Worm (Caenorhabditis elegans) whole organism, young adult: ENCODE measurements around the gene srz-29.
"Not testable (repeated sequence)": the region's sequence is repeated elsewhere in the genome, so short reads cannot be mapped to it uniquely, and the experiment has no call there.

Source experiments
- B0261.1 ChIP-seq: sonication (generic microtip); optimal IDR thresholded peaks from 2 replicates; lab custom pipeline; 2016; ENCODE audit warnings: mild to moderate bottlenecking, missing genetic modification characterization, moderate library complexity, missing compliant biosample characterization
- F10E7.11 ChIP-seq: sonication (generic microtip); optimal IDR thresholded peaks from 2 replicates; lab custom pipeline; 2017; ENCODE audit warnings: mild to moderate bottlenecking, missing genetic modification characterization, moderate library complexity, missing compliant biosample characterization
- F33H1.4 ChIP-seq: fragments of 200-800 bp; sonication (Bioruptor generic); IDR thresholded peaks from 2 replicates; pipeline ENCODE4 v1.3.6; 2022; ENCODE audit warnings: missing genetic modification reagents, missing genetic modification characterization, missing compliant biosample characterization
- F55B11.4 ChIP-seq: sonication (generic microtip); optimal IDR thresholded peaks from 2 replicates; lab custom pipeline; 2016; ENCODE audit warnings: missing compliant biosample characterization, missing genetic modification characterization, borderline replicate concordance; ENCODE audit not compliant: insufficient read depth
- Y79H2A.3 ChIP-seq: fragments of 200-800 bp; sonication (Bioruptor generic); conservative IDR thresholded peaks from 2 replicates; pipeline ENCODE4 v1.3.6; 2022; ENCODE audit warnings: missing genetic modification reagents, missing genetic modification characterization, missing compliant biosample characterization
- ama-1 ChIP-seq, 3 experiments: fragments of 150-350 bp in 1 of 3; sonication (generic microtip) in 2 of 3; optimal IDR thresholded peaks; 2 replicates each; lab custom pipeline; 2014 to 2018; ENCODE audit warnings: missing biosample characterization in 2 of 3, missing genetic modification characterization in 2 of 3, missing genetic modification reagents in 2 of 3
- attf-6 ChIP-seq: fragments of 200-800 bp; sonication (Bioruptor generic); IDR thresholded peaks from 2 replicates; pipeline ENCODE4 v1.3.6; 2022; ENCODE audit warnings: missing genetic modification reagents, missing genetic modification characterization, missing compliant biosample characterization
- cebp-2 ChIP-seq: fragments of 200-800 bp; sonication (Bioruptor generic); IDR thresholded peaks from 2 replicates; pipeline ENCODE4 v1.3.6; 2022; ENCODE audit warnings: missing genetic modification characterization, missing compliant biosample characterization
- ceh-100 ChIP-seq: fragments of 200-800 bp; sonication (Bioruptor generic); IDR thresholded peaks from 2 replicates; pipeline ENCODE4 v1.3.6; 2022; ENCODE audit warnings: missing genetic modification reagents, missing genetic modification characterization, missing compliant biosample characterization
- ekl-4 ChIP-seq: fragments of 200-800 bp; sonication (Bioruptor generic); IDR thresholded peaks from 2 replicates; pipeline ENCODE4 v1.3.6; 2022; ENCODE audit warnings: missing genetic modification reagents, missing genetic modification characterization, missing compliant biosample characterization
- hmg-1.2 ChIP-seq: fragments of 200-800 bp; sonication (Bioruptor generic); IDR thresholded peaks from 2 replicates; pipeline ENCODE4 v1.3.6; 2022; ENCODE audit warnings: missing genetic modification reagents, missing genetic modification characterization, missing compliant biosample characterization
- lir-1 ChIP-seq: fragments of 200-800 bp; sonication (Bioruptor generic); conservative IDR thresholded peaks from 2 replicates; pipeline ENCODE4 v1.3.6; 2022; ENCODE audit warnings: missing genetic modification reagents, missing genetic modification characterization, missing compliant biosample characterization
- lsl-1 ChIP-seq: fragments of 200-800 bp; sonication (Bioruptor generic); optimal IDR thresholded peaks from 2 replicates; lab custom pipeline; 2018; ENCODE audit warnings: mild to moderate bottlenecking, missing genetic modification characterization, moderate library complexity, missing compliant biosample characterization
- madf-6 ChIP-seq: fragments of 200-800 bp; sonication (Bioruptor generic); IDR thresholded peaks from 2 replicates; pipeline ENCODE4 v1.3.6; 2022; ENCODE audit warnings: missing genetic modification reagents, missing genetic modification characterization, missing compliant biosample characterization
- mcd-1 ChIP-seq: fragments of 200-800 bp; sonication (Bioruptor generic); IDR thresholded peaks from 2 replicates; pipeline ENCODE4 v1.3.6; 2022; ENCODE audit warnings: missing genetic modification reagents, missing genetic modification characterization, missing compliant biosample characterization
- nfya-1 ChIP-seq: sonication (generic microtip); optimal IDR thresholded peaks from 2 replicates; lab custom pipeline; 2017; ENCODE audit warnings: antibody characterized with exemption, missing compliant biosample characterization, missing genetic modification characterization, borderline replicate concordance; ENCODE audit not compliant: insufficient read depth
- pbrm-1 ChIP-seq: fragments of 200-800 bp; sonication (Bioruptor generic); IDR thresholded peaks from 2 replicates; pipeline ENCODE4 v1.3.6; 2022; ENCODE audit warnings: missing genetic modification reagents, missing genetic modification characterization, missing compliant biosample characterization
- rcor-1 ChIP-seq: fragments of 200-800 bp; sonication (Bioruptor generic); IDR thresholded peaks from 2 replicates; pipeline ENCODE4 v1.3.6; 2022; ENCODE audit warnings: missing genetic modification reagents, missing genetic modification characterization, missing compliant biosample characterization
- rec-8 ChIP-seq, 2 experiments: sonication (generic microtip); optimal IDR thresholded peaks; 2 replicates each; lab custom pipeline; 2016; ENCODE audit warnings: mild to moderate bottlenecking in 2 of 2, missing genetic modification characterization in 2 of 2, missing genetic modification reagents in 2 of 2, missing genotype in 2 of 2, missing biosample characterization in 1 of 2, missing compliant biosample characterization in 1 of 2, moderate library complexity in 1 of 2
- sdz-38 ChIP-seq: sonication (generic microtip); optimal IDR thresholded peaks from 2 replicates; lab custom pipeline; 2016; ENCODE audit warnings: missing genotype, missing genetic modification characterization, missing compliant biosample characterization
- snpc-1.3 ChIP-seq: sonication (generic microtip); optimal IDR thresholded peaks from 2 replicates; lab custom pipeline; 2017; ENCODE audit warnings: missing genetic modification characterization, mild to moderate bottlenecking, missing compliant biosample characterization, antibody characterized with exemption, moderate library complexity, missing genotype, missing genetic modification reagents; ENCODE audit not compliant: insufficient read depth
- snpc-4 ChIP-seq, 5 experiments: fragments of 150-350 bp in 1 of 5; sonication (generic microtip) in 4 of 5; optimal IDR thresholded peaks; 2 replicates each; lab custom pipeline; 2014 to 2018; ENCODE audit warnings: missing genetic modification characterization in 5 of 5, missing biosample characterization in 3 of 5, antibody characterized with exemption in 2 of 5, mild to moderate bottlenecking in 2 of 5, missing compliant biosample characterization in 2 of 5, missing genotype in 2 of 5, moderate library complexity in 2 of 5, missing genetic modification reagents in 1 of 5
- tbp1 ChIP-seq: fragments of 200-800 bp; sonication (Bioruptor generic); optimal IDR thresholded peaks from 2 replicates; lab custom pipeline; 2018; ENCODE audit warnings: mild to moderate bottlenecking, missing genetic modification characterization, missing compliant biosample characterization
- ztf-6 ChIP-seq: fragments of 200-800 bp; sonication (Bioruptor generic); IDR thresholded peaks from 2 replicates; pipeline ENCODE4 v1.3.6; 2022; ENCODE audit warnings: missing genetic modification reagents, missing genetic modification characterization, missing compliant biosample characterization

srz-29 gene

ce11 chrIV:13665073-13665472 lies 19.4 kb upstream of the srz-29 start:
- peak; percentile 32 for TF ChIP-seq snpc-1.3 (tag; lab: Kevin White, UChicago)
- TF ChIP-seq Y79H2A.3 (GFP tag; lab: Robert Waterston, UW): 0 out of 2 replicates have a peak, but pooled peaks have one; percentile 66
- TF ChIP-seq ekl-4 (GFP tag; lab: Robert Waterston, UW): peak; percentile 20; the same call in 1 of the 2 replicates
- TF ChIP-seq madf-6 (GFP tag; lab: Robert Waterston, UW): peak; percentile 15; the same call in 1 of the 2 replicates
- peak; percentile 26 for TF ChIP-seq tbp1
- TF ChIP-seq snpc-4 (GFP tag; optimal IDR thresholded peaks at IDR 0.05; lab: Kevin White, UChicago): peak; percentile 41
- peak in 2 of 4 experiments; percentile 39 to 86 for TF ChIP-seq snpc-4 (tag; optimal IDR thresholded peaks at IDR 0.05; lab: Kevin White, UChicago)
- no peak for TF ChIP-seq F55B11.4 (tag; lab: Kevin White, UChicago)
- peak; percentile 81 for TF ChIP-seq attf-6 (GFP tag; lab: Robert Waterston, UW)
- TF ChIP-seq sdz-38 (tag; lab: Kevin White, UChicago): no peak

ce11 chrIV:13664090-13664489 lies 18.4 kb upstream of the srz-29 start, which contains the start of gene Y45F10C.4:
Gene Y45F10C.4, minus strand, starts transcription at chrIV:13664190.
- no peak for TF ChIP-seq ama-1 (optimal IDR thresholded peaks at IDR 0.05; lab: Kevin White, UChicago)
- TF ChIP-seq ama-1 (GFP tag; optimal IDR thresholded peaks at IDR 0.05; lab: Kevin White, UChicago): no peak
- no peak for TF ChIP-seq ceh-100 (GFP tag; lab: Robert Waterston, UW)
- TF ChIP-seq F33H1.4 (GFP tag; lab: Robert Waterston, UW): no peak

ce11 chrIV:13662570-13662969 lies 16.8 kb upstream of the srz-29 start, which contains the start of gene Y45F10C.2:
Gene Y45F10C.2, minus strand, starts transcription at chrIV:13662670.
- not testable (repeated sequence) for TF ChIP-seq Y79H2A.3, ztf-6, lir-1 (GFP tag; lab: Robert Waterston, UW)
- TF ChIP-seq, all 124 proteins: peak for 0; not testable (repeated sequence) for 124

ce11 chrIV:13659449-13659848 lies 13.7 kb upstream of the srz-29 start, which contains the start of gene Y45F10C.1:
Gene Y45F10C.1, minus strand, starts transcription at chrIV:13659549.
- TF ChIP-seq F10E7.11 (tag; lab: Kevin White, UChicago); lsl-1 (GFP tag; lab: Kevin White, UChicago); nfya-1 (tag; lab: Kevin White, UChicago): not testable (repeated sequence)

- TF ChIP-seq hmg-1.2 (GFP tag; lab: Robert Waterston, UW) (peak; percentile 67), attf-6 (GFP tag; lab: Robert Waterston, UW) (peak; percentile 94), snpc-4 (tag; optimal IDR thresholded peaks at IDR 0.05; lab: Kevin White, UChicago) (peak in 2 of 4 experiments; percentile 17 to 87), cebp-2 (GFP tag; lab: Robert Waterston, UW) (0 out of 2 replicates have a peak, but pooled peaks have one; percentile 69), madf-6 (GFP tag; lab: Robert Waterston, UW) (peak; percentile 41; the same call in 1 of the 2 replicates), mcd-1 (peak; percentile 61), pbrm-1 (GFP tag; lab: Robert Waterston, UW) (peak; percentile 78)
- TF ChIP-seq snpc-4 (GFP tag; optimal IDR thresholded peaks at IDR 0.05; lab: Kevin White, UChicago): not testable (repeated sequence)
- TF ChIP-seq, all 124 proteins: peak for 7; not testable (repeated sequence) for 117
These were observed 12.4 kb upstream of the srz-29 start for ce11 chrIV:13658142-13658541.

ce11 chrIV:13652023-13652422 lies 6.3 kb upstream of the srz-29 start, which contains the start of gene Y45F10C.6:
Gene Y45F10C.6, plus strand, starts transcription at chrIV:13652323.
- TF ChIP-seq rcor-1 (GFP tag; lab: Robert Waterston, UW); rec-8 (tag; optimal IDR thresholded peaks at IDR 0.05; lab: Kevin White, UChicago); B0261.1 (tag; lab: Kevin White, UChicago): not testable (repeated sequence)
